Worm (Caenorhabditis elegans) whole organism, young adult: ENCODE results near the gene jmjd-3.1.

Experiments used
- C06A6.2 ChIP-seq: fragments of 200-800 bp; sonication (Bioruptor generic); conservative IDR thresholded peaks from 2 replicates; pipeline ENCODE4 v1.3.6; 2022; ENCODE audit warnings: missing genetic modification characterization, missing compliant biosample characterization
- D2030.7 ChIP-seq: fragments of 200-800 bp; sonication (Bioruptor generic); IDR thresholded peaks from 2 replicates; pipeline ENCODE4 v1.3.6; 2022; ENCODE audit warnings: missing genetic modification reagents, missing genetic modification characterization, missing compliant biosample characterization
- F10E7.11 ChIP-seq: sonication (generic microtip); optimal IDR thresholded peaks from 2 replicates; lab custom pipeline; 2017; ENCODE audit warnings: mild to moderate bottlenecking, missing genetic modification characterization, moderate library complexity, missing compliant biosample characterization
- F22D6.2 ChIP-seq: sonication (generic microtip); optimal IDR thresholded peaks from 2 replicates; lab custom pipeline; 2016; ENCODE audit warnings: mild to moderate bottlenecking, missing genetic modification characterization, missing compliant biosample characterization
- F23B12.7 ChIP-seq: sonication (generic microtip); optimal IDR thresholded peaks from 2 replicates; lab custom pipeline; 2017; ENCODE audit warnings: missing genetic modification characterization, mild to moderate bottlenecking, missing compliant biosample characterization, antibody characterized with exemption, moderate library complexity; ENCODE audit not compliant: insufficient read depth
- F49E8.2 ChIP-seq: sonication (generic microtip); optimal IDR thresholded peaks from 3 replicates; lab custom pipeline; 2017; ENCODE audit warnings: missing genetic modification characterization, mild to moderate bottlenecking, missing compliant biosample characterization, antibody characterized with exemption, moderate library complexity; ENCODE audit not compliant: insufficient read depth
- K11D2.4 ChIP-seq: fragments of 200-800 bp; sonication (Bioruptor generic); IDR thresholded peaks from 2 replicates; pipeline ENCODE4 v1.3.6; 2022; ENCODE audit warnings: missing genetic modification reagents, missing genetic modification characterization, missing compliant biosample characterization
- Y79H2A.3 ChIP-seq: fragments of 200-800 bp; sonication (Bioruptor generic); conservative IDR thresholded peaks from 2 replicates; pipeline ENCODE4 v1.3.6; 2022; ENCODE audit warnings: missing genetic modification reagents, missing genetic modification characterization, missing compliant biosample characterization
- ZK185.1 ChIP-seq: sonication (generic microtip); optimal IDR thresholded peaks from 2 replicates; lab custom pipeline; 2016; ENCODE audit warnings: mild to moderate bottlenecking, missing genetic modification characterization, missing compliant biosample characterization; ENCODE audit not compliant: poor library complexity, severe bottlenecking
- akir-1 ChIP-seq: fragments of 200-800 bp; sonication (Bioruptor generic); optimal IDR thresholded peaks from 2 replicates; lab custom pipeline; 2018; ENCODE audit warnings: mild to moderate bottlenecking, missing genetic modification characterization, moderate library complexity, missing compliant biosample characterization
- ama-1 ChIP-seq, 3 experiments: fragments of 150-350 bp in 1 of 3; sonication (generic microtip) in 2 of 3; optimal IDR thresholded peaks; 2 replicates each; lab custom pipeline; 2014 to 2018; ENCODE audit warnings: missing biosample characterization in 2 of 3, missing genetic modification characterization in 2 of 3, missing genetic modification reagents in 2 of 3
- aptf-3 ChIP-seq: fragments of 200-800 bp; sonication (Bioruptor generic); IDR thresholded peaks from 2 replicates; pipeline ENCODE4 v1.3.6; 2022; ENCODE audit warnings: missing genetic modification characterization, missing compliant biosample characterization
- atf-7 ChIP-seq: sonication (generic microtip); optimal IDR thresholded peaks from 2 replicates; lab custom pipeline; 2017; ENCODE audit warnings: mild to moderate bottlenecking, missing genetic modification characterization, missing compliant biosample characterization
- bed-2 ChIP-seq: fragments of 200-800 bp; sonication (Bioruptor generic); IDR thresholded peaks from 2 replicates; pipeline ENCODE4 v1.3.6; 2022; ENCODE audit warnings: missing genetic modification reagents, missing genetic modification characterization, missing compliant biosample characterization
- ccch-3 ChIP-seq: fragments of 200-800 bp; sonication (Bioruptor generic); optimal IDR thresholded peaks from 2 replicates; lab custom pipeline; 2018; ENCODE audit warnings: mild to moderate bottlenecking, missing genetic modification characterization, missing compliant biosample characterization
- cebp-1 ChIP-seq, 2 experiments: fragments of 200-800 bp in 1 of 2; sonication (Bioruptor generic) in 1 of 2; sonication (generic microtip) in 1 of 2; IDR thresholded peaks in 1 of 2; optimal IDR thresholded peaks in 1 of 2; 2 replicates each; pipeline versions ENCODE4 v1.3.6 to Lab custom; 2017 to 2022; ENCODE audit warnings: missing compliant biosample characterization in 2 of 2, missing genetic modification characterization in 2 of 2, mild to moderate bottlenecking in 1 of 2, missing genetic modification reagents in 1 of 2, moderate library complexity in 1 of 2
- die-1 ChIP-seq: sonication (generic microtip); optimal IDR thresholded peaks from 2 replicates; lab custom pipeline; 2016; ENCODE audit warnings: missing genotype, mild to moderate bottlenecking, missing genetic modification characterization, missing compliant biosample characterization
- dpff-1 ChIP-seq: sonication (generic microtip); optimal IDR thresholded peaks from 2 replicates; lab custom pipeline; 2017; ENCODE audit warnings: mild to moderate bottlenecking, missing genetic modification characterization, missing compliant biosample characterization
- efl-1 ChIP-seq: fragments of 150-350 bp; optimal IDR thresholded peaks from 2 replicates; lab custom pipeline; 2014; ENCODE audit warnings: missing biosample characterization, missing genetic modification reagents, missing genetic modification characterization
- egl-44 ChIP-seq: fragments of 200-800 bp; sonication (Bioruptor generic); IDR thresholded peaks from 2 replicates; pipeline ENCODE4 v1.3.6; 2022; ENCODE audit warnings: missing genetic modification reagents, missing genetic modification characterization, missing compliant biosample characterization
- egrh-3 ChIP-seq: fragments of 200-800 bp; sonication (Bioruptor generic); IDR thresholded peaks from 2 replicates; pipeline ENCODE4 v1.3.6; 2022; ENCODE audit warnings: missing genetic modification reagents, missing genetic modification characterization, missing compliant biosample characterization
- fkh-3 ChIP-seq: sonication (generic microtip); optimal IDR thresholded peaks from 2 replicates; lab custom pipeline; 2016; ENCODE audit warnings: mild to moderate bottlenecking, missing genetic modification characterization, missing compliant biosample characterization
- gei-17 ChIP-seq: fragments of 200-800 bp; sonication (Bioruptor generic); optimal IDR thresholded peaks from 2 replicates; lab custom pipeline; 2018; ENCODE audit warnings: mild to moderate bottlenecking, missing genetic modification characterization, missing compliant biosample characterization
- him-1 ChIP-seq: sonication (generic microtip); optimal IDR thresholded peaks from 2 replicates; lab custom pipeline; 2016; ENCODE audit warnings: missing genotype, missing genetic modification reagents, missing genetic modification characterization, missing compliant biosample characterization
- hlh-12 ChIP-seq: sonication (generic microtip); optimal IDR thresholded peaks from 2 replicates; lab custom pipeline; 2016; ENCODE audit warnings: missing genetic modification characterization, missing compliant biosample characterization
- hmg-20 ChIP-seq: fragments of 200-800 bp; sonication (Bioruptor generic); IDR thresholded peaks from 2 replicates; pipeline ENCODE4 v1.3.6; 2022; ENCODE audit warnings: missing genetic modification reagents, missing genetic modification characterization, missing compliant biosample characterization
- let-607 ChIP-seq, 2 experiments: fragments of 200-800 bp in 1 of 2; sonication (Bioruptor generic) in 1 of 2; sonication (generic microtip) in 1 of 2; optimal IDR thresholded peaks; 2 replicates each; lab custom pipeline; 2016 to 2018; ENCODE audit warnings: mild to moderate bottlenecking in 2 of 2, missing compliant biosample characterization in 2 of 2, missing genetic modification characterization in 2 of 2, moderate library complexity in 2 of 2, missing genotype in 1 of 2
- lin-40 ChIP-seq: sonication (generic microtip); optimal IDR thresholded peaks from 2 replicates; lab custom pipeline; 2016; ENCODE audit warnings: missing genetic modification characterization, mild to moderate bottlenecking, missing compliant biosample characterization, missing genotype, missing genetic modification reagents
- madf-10 ChIP-seq: sonication (generic microtip); optimal IDR thresholded peaks from 2 replicates; lab custom pipeline; 2016; ENCODE audit warnings: mild to moderate bottlenecking, missing genetic modification characterization, missing compliant biosample characterization
- mcd-1 ChIP-seq: fragments of 200-800 bp; sonication (Bioruptor generic); IDR thresholded peaks from 2 replicates; pipeline ENCODE4 v1.3.6; 2022; ENCODE audit warnings: missing genetic modification reagents, missing genetic modification characterization, missing compliant biosample characterization
- nfya-1 ChIP-seq: sonication (generic microtip); optimal IDR thresholded peaks from 2 replicates; lab custom pipeline; 2017; ENCODE audit warnings: antibody characterized with exemption, missing compliant biosample characterization, missing genetic modification characterization, borderline replicate concordance; ENCODE audit not compliant: insufficient read depth
- nfya-2 ChIP-seq: fragments of 200-800 bp; sonication (Bioruptor generic); IDR thresholded peaks from 2 replicates; pipeline ENCODE4 v1.3.6; 2022; ENCODE audit warnings: missing genetic modification reagents, missing genetic modification characterization, missing compliant biosample characterization
- nhr-120 ChIP-seq: fragments of 200-800 bp; sonication (Bioruptor generic); IDR thresholded peaks from 2 replicates; pipeline ENCODE4 v1.3.6; 2022; ENCODE audit warnings: missing genetic modification characterization, missing compliant biosample characterization
- nhr-179 ChIP-seq: sonication (generic microtip); optimal IDR thresholded peaks from 2 replicates; lab custom pipeline; 2016; ENCODE audit warnings: mild to moderate bottlenecking, missing genetic modification characterization, missing compliant biosample characterization
- nhr-27 ChIP-seq: fragments of 200-800 bp; sonication (Bioruptor generic); optimal IDR thresholded peaks from 2 replicates; lab custom pipeline; 2018; ENCODE audit warnings: mild to moderate bottlenecking, missing genetic modification characterization, moderate library complexity, missing compliant biosample characterization
- nhr-80 ChIP-seq: sonication (generic microtip); optimal IDR thresholded peaks from 2 replicates; lab custom pipeline; 2016; ENCODE audit warnings: missing genetic modification characterization, missing compliant biosample characterization
- snpc-3.4 ChIP-seq: sonication (generic microtip); optimal IDR thresholded peaks from 2 replicates; lab custom pipeline; 2017; ENCODE audit warnings: missing genetic modification characterization, mild to moderate bottlenecking, missing compliant biosample characterization, antibody characterized with exemption, moderate library complexity, missing genotype, missing genetic modification reagents
- somi-1 ChIP-seq: fragments of 200-800 bp; sonication (Bioruptor generic); optimal IDR thresholded peaks from 2 replicates; lab custom pipeline; 2018; ENCODE audit warnings: mild to moderate bottlenecking, missing genetic modification characterization, missing compliant biosample characterization
- sptf-2 ChIP-seq: fragments of 200-800 bp; sonication (Bioruptor generic); optimal IDR thresholded peaks from 2 replicates; lab custom pipeline; 2018; ENCODE audit warnings: mild to moderate bottlenecking, missing genetic modification characterization, missing compliant biosample characterization
- tbp1 ChIP-seq: fragments of 200-800 bp; sonication (Bioruptor generic); optimal IDR thresholded peaks from 2 replicates; lab custom pipeline; 2018; ENCODE audit warnings: mild to moderate bottlenecking, missing genetic modification characterization, missing compliant biosample characterization
- zfh-2 ChIP-seq: fragments of 200-800 bp; sonication (Bioruptor generic); conservative IDR thresholded peaks from 2 replicates; pipeline ENCODE4 v1.3.6; 2022; ENCODE audit warnings: missing genetic modification reagents, missing genetic modification characterization, missing compliant biosample characterization
- zim-3 ChIP-seq: sonication (generic microtip); optimal IDR thresholded peaks from 2 replicates; lab custom pipeline; 2017; ENCODE audit warnings: mild to moderate bottlenecking, missing genetic modification characterization, moderate library complexity, missing compliant biosample characterization
- ztf-22 ChIP-seq: fragments of 200-800 bp; sonication (Bioruptor generic); optimal IDR thresholded peaks from 2 replicates; lab custom pipeline; 2018; ENCODE audit warnings: mild to moderate bottlenecking, missing genetic modification characterization, moderate library complexity, missing compliant biosample characterization
- ztf-3 ChIP-seq: fragments of 200-800 bp; sonication (Bioruptor generic); optimal IDR thresholded peaks from 2 replicates; lab custom pipeline; 2018; ENCODE audit warnings: mild to moderate bottlenecking, missing genetic modification characterization, missing compliant biosample characterization
- ztf-6 ChIP-seq: fragments of 200-800 bp; sonication (Bioruptor generic); IDR thresholded peaks from 2 replicates; pipeline ENCODE4 v1.3.6; 2022; ENCODE audit warnings: missing genetic modification reagents, missing genetic modification characterization, missing compliant biosample characterization

jmjd-3.1 gene

ce11 chrX:8549026-8549425, 21.8 kb upstream of the jmjd-3.1 start, which contains the start of gene D2021.4:
D2021.4 (minus strand) TSS chrX:8549073.
- peak; percentile 90 for TF ChIP-seq nhr-80
- no peak for TF ChIP-seq cebp-1 (GFP tag; IDR thresholded peaks at IDR 0.05; lab: Robert Waterston, UW)
- peak; percentile 28 for TF ChIP-seq cebp-1 (tag; optimal IDR thresholded peaks at IDR 0.05; lab: Kevin White, UChicago)
- no peak for TF ChIP-seq F10E7.11

ce11 chrX:8550099-8550498, 20.7 kb upstream of the jmjd-3.1 start:
- TF ChIP-seq ztf-3 (GFP tag; lab: Kevin White, UChicago) (no peak), sptf-2 (GFP tag; lab: Kevin White, UChicago) (peak; percentile 27), efl-1 (GFP tag; lab: Kevin White, UChicago) (no peak), lin-40 (tag; lab: Kevin White, UChicago) (peak; percentile 86), C06A6.2 (GFP tag; lab: Robert Waterston, UW) (peak; percentile 35; the same call in 1 of the 2 replicates), F49E8.2 (no peak), D2030.7 (GFP tag; lab: Robert Waterston, UW) (no peak), F22D6.2 (tag; lab: Kevin White, UChicago) (peak; percentile 69), let-607 (tag; optimal IDR thresholded peaks at IDR 0.05; lab: Kevin White, UChicago) (no peak), snpc-3.4 (tag; lab: Kevin White, UChicago) (peak; percentile 14), ztf-22 (GFP tag; lab: Kevin White, UChicago) (peak; percentile 16), nhr-27 (tag; lab: Kevin White, UChicago) (no peak), zim-3 (tag; lab: Kevin White, UChicago) (no peak), bed-2 (GFP tag; lab: Robert Waterston, UW) (no peak), tbp1 (GFP tag; lab: Kevin White, UChicago) (peak; percentile 17), egl-44 (GFP tag; lab: Robert Waterston, UW) (no peak), F23B12.7 (tag; lab: Kevin White, UChicago) (no peak), mcd-1 (GFP tag; lab: Robert Waterston, UW) (peak; percentile 30; the same call in 1 of the 2 replicates), atf-7 (tag; lab: Kevin White, UChicago) (peak; percentile 45), ZK185.1 (no peak), dpff-1 (tag; lab: Kevin White, UChicago) (no peak), nfya-2 (no peak), die-1 (tag; lab: Kevin White, UChicago) (peak; percentile 26), fkh-3 (tag; lab: Kevin White, UChicago) (no peak), hmg-20 (GFP tag; lab: Robert Waterston, UW) (no peak), ccch-3 (GFP tag; lab: Kevin White, UChicago) (no peak), nhr-120 (GFP tag; lab: Robert Waterston, UW) (no peak), egrh-3 (no peak), F10E7.11 (no peak), zfh-2 (GFP tag; lab: Robert Waterston, UW) (0 out of 2 replicates have a peak, but pooled peaks have one; percentile 21), him-1 (tag; lab: Kevin White, UChicago) (no peak), nhr-179 (no peak), nfya-1 (tag; lab: Kevin White, UChicago) (no peak), K11D2.4 (GFP tag; lab: Robert Waterston, UW) (0 out of 2 replicates have a peak, but pooled peaks have one; percentile 40), Y79H2A.3 (GFP tag; lab: Robert Waterston, UW) (no peak), madf-10 (tag; lab: Kevin White, UChicago) (peak; percentile 1), ama-1 (optimal IDR thresholded peaks at IDR 0.05; lab: Kevin White, UChicago) (no peak), ama-1 (GFP tag; optimal IDR thresholded peaks at IDR 0.05; lab: Kevin White, UChicago) (no peak), akir-1 (GFP tag; lab: Kevin White, UChicago) (no peak), ztf-6 (GFP tag; lab: Robert Waterston, UW) (no peak), hlh-12 (tag; lab: Kevin White, UChicago) (no peak), somi-1 (GFP tag; lab: Kevin White, UChicago) (peak; percentile 79), gei-17 (GFP tag; lab: Kevin White, UChicago) (peak; percentile 29), aptf-3 (GFP tag; lab: Robert Waterston, UW) (no peak)
